Worm (Caenorhabditis elegans): ENCODE data around the gene T25B9.3.

T25B9.3 gene

DNA sequence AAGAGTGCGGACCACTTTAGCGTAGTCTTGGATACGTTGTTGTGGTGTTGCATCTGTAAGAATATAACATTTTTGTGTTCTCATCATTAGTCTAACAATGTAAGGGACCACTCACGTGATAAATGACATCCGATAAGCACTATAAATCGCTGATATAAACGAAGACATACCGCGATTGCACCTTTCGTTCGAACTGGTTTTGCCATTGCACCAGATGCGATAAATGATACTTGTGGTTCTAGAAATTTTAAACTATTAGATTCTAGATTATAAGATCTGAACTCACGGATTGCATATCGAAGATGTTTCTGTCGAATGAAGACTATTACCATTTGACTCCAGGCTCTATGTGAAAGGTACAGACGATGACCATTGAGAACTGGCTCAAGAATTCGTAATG lies 26.7 kb downstream of the T25B9.3 start:
- no peak for TF ChIP-seq mls-2 (tag; optimal IDR thresholded peaks at IDR 0.05)
- TF ChIP-seq nhr-12 (tag; optimal IDR thresholded peaks at IDR 0.05): no peak
- no peak for TF ChIP-seq lsy-2 (tag; optimal IDR thresholded peaks at IDR 0.05)
- no peak for TF ChIP-seq nhr-237 (tag; optimal IDR thresholded peaks at IDR 0.05)
- no peak for TF ChIP-seq blmp-1 (tag; optimal IDR thresholded peaks at IDR 0.05)
- TF ChIP-seq unc-39 (tag; optimal IDR thresholded peaks at IDR 0.05): no peak
- no peak for TF ChIP-seq elt-3 (tag; optimal IDR thresholded peaks at IDR 0.05)
- no peak for TF ChIP-seq unc-62 (GFP tag; optimal IDR thresholded peaks at IDR 0.05)
- TF ChIP-seq mab-5 (tag; optimal IDR thresholded peaks at IDR 0.05): no peak
- TF ChIP-seq cnd-1 (tag; optimal IDR thresholded peaks at IDR 0.05): no peak
- no peak for TF ChIP-seq pha-4 (tag; optimal IDR thresholded peaks at IDR 0.05)
- no peak for TF ChIP-seq unc-120 (tag; optimal IDR thresholded peaks at IDR 0.05; ENCODE audit: poor library complexity, severe bottlenecking)
- no peak for TF ChIP-seq nhr-28 (tag; optimal IDR thresholded peaks at IDR 0.05)
- TF ChIP-seq tbx-8 (GFP tag; optimal IDR thresholded peaks at IDR 0.05): no peak
- TF ChIP-seq zip-8 (tag; optimal IDR thresholded peaks at IDR 0.05): no peak
- TF ChIP-seq ztf-11 (tag; optimal IDR thresholded peaks at IDR 0.05): no peak
- no peak for TF ChIP-seq ces-1 (GFP tag; optimal IDR thresholded peaks at IDR 0.05)
- no peak for TF ChIP-seq lin-32 (GFP tag; optimal IDR thresholded peaks at IDR 0.05)

ce11 chrIV:10773811-10774210 lies 29.2 kb downstream of the T25B9.3 start, which contains the start of gene inpp-1:
TSS of gene inpp-1 (minus strand) at chrIV:10773911.
- TF ChIP-seq tbx-8 (GFP tag; optimal IDR thresholded peaks at IDR 0.05): no peak
- no peak for TF ChIP-seq zip-8 (tag; optimal IDR thresholded peaks at IDR 0.05)
- no peak for TF ChIP-seq nhr-28 (tag; optimal IDR thresholded peaks at IDR 0.05)
- TF ChIP-seq unc-120 (tag; optimal IDR thresholded peaks at IDR 0.05; ENCODE audit: poor library complexity, severe bottlenecking): no peak
- no peak for TF ChIP-seq blmp-1 (tag; optimal IDR thresholded peaks at IDR 0.05)
- TF ChIP-seq mls-2 (tag; optimal IDR thresholded peaks at IDR 0.05): no peak
- TF ChIP-seq nhr-12 (tag; optimal IDR thresholded peaks at IDR 0.05): no peak

DNA sequence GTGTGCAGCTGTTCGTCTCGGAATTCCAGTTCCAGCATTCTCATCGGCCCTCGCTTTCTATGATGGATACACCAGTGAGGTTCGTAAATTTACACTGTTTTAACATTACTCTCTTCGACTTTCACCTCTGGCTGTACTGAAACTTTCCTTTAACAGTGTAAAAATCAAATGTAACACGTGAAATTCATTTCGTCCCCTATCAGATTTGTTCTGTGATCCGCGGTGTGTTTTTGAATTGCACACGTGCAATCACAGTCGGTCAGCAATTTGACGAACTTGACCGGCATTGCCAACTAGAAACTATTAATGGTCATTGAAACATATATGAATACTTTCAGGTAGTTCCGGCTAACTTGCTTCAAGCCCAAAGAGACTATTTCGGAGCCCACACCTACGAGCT lies 32.5 kb downstream of the T25B9.3 start:
- no peak for TF ChIP-seq nhr-76 (tag; optimal IDR thresholded peaks at IDR 0.05)
- TF ChIP-seq bed-3 (GFP tag; optimal IDR thresholded peaks at IDR 0.05): no peak
- no peak for TF ChIP-seq nhr-28 (tag; optimal IDR thresholded peaks at IDR 0.05)
- TF ChIP-seq sptf-1 (tag; optimal IDR thresholded peaks at IDR 0.05): no peak
- no peak for TF ChIP-seq ceh-83 (GFP tag; optimal IDR thresholded peaks at IDR 0.05)
- TF ChIP-seq unc-120 (tag; optimal IDR thresholded peaks at IDR 0.05; ENCODE audit: poor library complexity, severe bottlenecking): no peak
- no peak for TF ChIP-seq hlh-1 (tag; optimal IDR thresholded peaks at IDR 0.05)
- no peak for TF ChIP-seq cnd-1 (tag; optimal IDR thresholded peaks at IDR 0.05)
- TF ChIP-seq lin-32 (GFP tag; optimal IDR thresholded peaks at IDR 0.05): no peak
- TF ChIP-seq zip-8 (tag; optimal IDR thresholded peaks at IDR 0.05): no peak

- no peak for TF ChIP-seq blmp-1 (tag; optimal IDR thresholded peaks at IDR 0.05)
- TF ChIP-seq nhr-28 (tag; optimal IDR thresholded peaks at IDR 0.05): no peak
- no peak for TF ChIP-seq mls-2 (tag; optimal IDR thresholded peaks at IDR 0.05)
- TF ChIP-seq sem-2 (GFP tag; optimal IDR thresholded peaks at IDR 0.05): no peak
- no peak for TF ChIP-seq elt-1 (tag; optimal IDR thresholded peaks at IDR 0.05; ENCODE audit: borderline replicate concordance, insufficient read depth)
- peak; percentile 99 for TF ChIP-seq zip-8 (tag; optimal IDR thresholded peaks at IDR 0.05)
These were observed 33.0 kb downstream of the T25B9.3 start for ce11 chrIV:10777600-10777999.

ce11 chrIV:10778582-10778981 lies 34.0 kb downstream of the T25B9.3 start:
- TF ChIP-seq flh-1 (GFP tag; optimal IDR thresholded peaks at IDR 0.05) (no peak), nhr-76 (tag; optimal IDR thresholded peaks at IDR 0.05) (no peak), snpc-4 (tag; optimal IDR thresholded peaks at IDR 0.05) (no peak), ztf-11 (tag; optimal IDR thresholded peaks at IDR 0.05) (no peak), tbx-8 (GFP tag; optimal IDR thresholded peaks at IDR 0.05) (no peak), sptf-1 (tag; optimal IDR thresholded peaks at IDR 0.05) (no peak), cnd-1 (tag; optimal IDR thresholded peaks at IDR 0.05) (no peak), nhr-2 (tag; optimal IDR thresholded peaks at IDR 0.05) (no peak), mls-2 (tag; optimal IDR thresholded peaks at IDR 0.05) (no peak), mab-5 (tag; optimal IDR thresholded peaks at IDR 0.05) (no peak), unc-39 (tag; optimal IDR thresholded peaks at IDR 0.05) (no peak), bed-3 (GFP tag; optimal IDR thresholded peaks at IDR 0.05) (no peak), ceh-43 (GFP tag; optimal IDR thresholded peaks at IDR 0.05) (no peak), lin-13 (tag; optimal IDR thresholded peaks at IDR 0.05) (no peak), elt-1 (tag; optimal IDR thresholded peaks at IDR 0.05; ENCODE audit: borderline replicate concordance, insufficient read depth) (no peak), ceh-39 (tag; optimal IDR thresholded peaks at IDR 0.05) (no peak)

All from whole organism, mixed stage, embryonic.